Fruit fly (Drosophila melanogaster) whole organism, embryonic: ENCODE results near the gene CG44141.

Experiments used
- Aef1 ChIP-seq: fragments of 200-800 bp; sonication (Bioruptor generic); IDR thresholded peaks from 3 replicates; pipeline ENCODE4 v1.3.6; 2022; ENCODE audit warnings: missing biosample characterization, missing genetic modification characterization
- BEAF-32 ChIP-seq: fragments of 200-800 bp; sonication (Bioruptor generic); optimal IDR thresholded peaks from 3 replicates; lab custom pipeline; 2017; ENCODE audit warnings: missing biosample characterization, missing genetic modification characterization, mild to moderate bottlenecking, moderate library complexity, missing genetic modification reagents
- CG10654 ChIP-seq: fragments of 200-800 bp; sonication (Bioruptor generic); optimal IDR thresholded peaks from 2 replicates; lab custom pipeline; 2016; ENCODE audit warnings: missing biosample characterization, missing genetic modification characterization
- CG11723 ChIP-seq: fragments of 200-800 bp; sonication (Bioruptor generic); optimal IDR thresholded peaks from 2 replicates; lab custom pipeline; 2017; ENCODE audit warnings: missing biosample characterization, mild to moderate bottlenecking, missing genetic modification characterization
- CG12219 ChIP-seq: fragments of 200-800 bp; sonication (Bioruptor generic); optimal IDR thresholded peaks from 3 replicates; lab custom pipeline; 2018; ENCODE audit warnings: missing biosample characterization, mild to moderate bottlenecking, missing genetic modification characterization
- CG1529 ChIP-seq: fragments of 200-800 bp; sonication (Bioruptor generic); optimal IDR thresholded peaks from 3 replicates; lab custom pipeline; 2018; ENCODE audit warnings: missing biosample characterization, missing genetic modification characterization
- CG15514 ChIP-seq: fragments of 200-800 bp; sonication (Bioruptor generic); optimal IDR thresholded peaks from 3 replicates; lab custom pipeline; 2017; ENCODE audit warnings: missing biosample characterization, missing genetic modification characterization, mild to moderate bottlenecking, moderate library complexity, missing genetic modification reagents
- CG17328 ChIP-seq: fragments of 200-800 bp; sonication (Bioruptor generic); IDR thresholded peaks from 2 replicates; pipeline ENCODE4 v1.3.6; 2022; ENCODE audit warnings: missing biosample characterization, missing genetic modification characterization
- CG2116 ChIP-seq: fragments of 200-800 bp; sonication (Bioruptor generic); optimal IDR thresholded peaks from 3 replicates; lab custom pipeline; 2018; ENCODE audit warnings: missing biosample characterization, mild to moderate bottlenecking, missing genetic modification characterization
- CG31441 ChIP-seq: fragments of 200-800 bp; sonication (Bioruptor generic); IDR thresholded peaks from 2 replicates; pipeline ENCODE4 v1.3.6; 2022; ENCODE audit warnings: missing biosample characterization, missing genetic modification characterization
- CG3163 ChIP-seq: fragments of 200-800 bp; sonication (Bioruptor generic); optimal IDR thresholded peaks from 3 replicates; lab custom pipeline; 2016; ENCODE audit warnings: missing biosample characterization, missing genetic modification characterization
- CG3726 ChIP-seq: fragments of 200-800 bp; sonication (Bioruptor generic); IDR thresholded peaks from 3 replicates; pipeline ENCODE4, ENCODE4 v1.3.6; 2022; ENCODE audit warnings: missing biosample characterization, missing genetic modification characterization
- CG4282 ChIP-seq: fragments of 200-800 bp; sonication (Bioruptor generic); optimal IDR thresholded peaks from 2 replicates; lab custom pipeline; 2016; ENCODE audit warnings: missing biosample characterization, missing genetic modification characterization
- CG4328 ChIP-seq: fragments of 200-800 bp; sonication (Bioruptor generic); optimal IDR thresholded peaks from 3 replicates; lab custom pipeline; 2017; ENCODE audit warnings: missing biosample characterization, missing genetic modification reagents, missing genetic modification characterization
- CG5245 ChIP-seq: fragments of 200-800 bp; sonication (Bioruptor generic); optimal IDR thresholded peaks from 3 replicates; lab custom pipeline; 2016; ENCODE audit warnings: missing biosample characterization, missing genetic modification characterization
- CG6175 ChIP-seq: fragments of 200-800 bp; sonication (Bioruptor generic); IDR thresholded peaks from 3 replicates; pipeline ENCODE4 v1.3.6; 2022; ENCODE audit warnings: missing biosample characterization, missing genetic modification characterization
- CG6272 ChIP-seq: fragments of 200-800 bp; sonication (Bioruptor generic); IDR thresholded peaks from 2 replicates; pipeline ENCODE4 v1.3.6; 2022; ENCODE audit warnings: missing biosample characterization, missing genetic modification characterization
- CG9817 ChIP-seq: fragments of 200-800 bp; sonication (Bioruptor generic); optimal IDR thresholded peaks from 2 replicates; lab custom pipeline; 2018; ENCODE audit warnings: missing biosample characterization, mild to moderate bottlenecking, missing genetic modification characterization, moderate library complexity
- Doc2 ChIP-seq: fragments of 200-800 bp; sonication (Bioruptor generic); IDR thresholded peaks from 2 replicates; pipeline ENCODE4 v1.3.6; 2022; ENCODE audit warnings: missing biosample characterization, missing genetic modification characterization
- E2f1 ChIP-seq: fragments of 200-800 bp; sonication (Bioruptor generic); IDR thresholded peaks from 2 replicates; pipeline ENCODE4 v1.3.6; 2022; ENCODE audit warnings: missing biosample characterization, missing genetic modification characterization
- Fer3 ChIP-seq: fragments of 200-800 bp; sonication (Bioruptor generic); optimal IDR thresholded peaks from 2 replicates; lab custom pipeline; 2018; ENCODE audit warnings: missing biosample characterization, mild to moderate bottlenecking, missing genetic modification characterization, moderate library complexity
- HLHmδ ChIP-seq: fragments of 200-800 bp; sonication (Bioruptor generic); optimal IDR thresholded peaks from 2 replicates; lab custom pipeline; 2018; ENCODE audit warnings: missing biosample characterization, mild to moderate bottlenecking, missing genetic modification characterization, moderate library complexity
- Hr51 ChIP-seq, 2 experiments: fragments of 200-800 bp; sonication (Bioruptor generic); optimal IDR thresholded peaks; 2 replicates in 1 of 2; 3 replicates in 1 of 2; lab custom pipeline; 2016 to 2018; ENCODE audit warnings: missing biosample characterization in 2 of 2, missing genetic modification characterization in 2 of 2, mild to moderate bottlenecking in 1 of 2, moderate library complexity in 1 of 2
- Hr78 ChIP-seq, 2 experiments: fragments of 200-800 bp in 1 of 2; fragments of >200 bp in 1 of 2; sonication (Bioruptor generic) in 1 of 2; optimal IDR thresholded peaks; 2 replicates each; lab custom pipeline; 2017 to 2019; ENCODE audit warnings: missing biosample characterization in 2 of 2, missing genetic modification characterization in 2 of 2, mild to moderate bottlenecking in 1 of 2, moderate library complexity in 1 of 2
- Lim3 ChIP-seq: fragments of 200-800 bp; sonication (Bioruptor generic); IDR thresholded peaks from 2 replicates; pipeline ENCODE4 v1.3.6; 2022; ENCODE audit warnings: missing biosample characterization, missing genetic modification characterization
- NC2α ChIP-seq: fragments of 200-800 bp; sonication (Bioruptor generic); optimal IDR thresholded peaks from 2 replicates; lab custom pipeline; 2016; ENCODE audit warnings: missing biosample characterization, missing genetic modification characterization
- NC2β ChIP-seq: fragments of 200-800 bp; sonication (Bioruptor generic); optimal IDR thresholded peaks from 2 replicates; lab custom pipeline; 2016; ENCODE audit warnings: missing biosample characterization, missing genetic modification characterization
- NFAT ChIP-seq: fragments of 200-800 bp; sonication (Bioruptor generic); IDR thresholded peaks from 2 replicates; pipeline ENCODE4 v1.3.6; 2022; ENCODE audit warnings: missing biosample characterization, missing genetic modification characterization
- NK7.1 ChIP-seq: fragments of 200-800 bp; sonication (Bioruptor generic); optimal IDR thresholded peaks from 3 replicates; lab custom pipeline; 2016; ENCODE audit warnings: missing biosample characterization, missing genetic modification characterization
- Nf-YC ChIP-seq: fragments of 200-800 bp; optimal IDR thresholded peaks from 3 replicates; lab custom pipeline; 2019; ENCODE audit warnings: missing biosample characterization, mild to moderate bottlenecking, missing genetic modification characterization, moderate library complexity
- Trl ChIP-seq, 3 experiments: fragments of >200 bp in 2 of 3; fragments of 200-800 bp in 1 of 3; sonication (Bioruptor generic) in 1 of 3; optimal IDR thresholded peaks; 2 replicates in 1 of 3; 3 replicates in 2 of 3; lab custom pipeline; 2016 to 2017; ENCODE audit warnings: missing biosample characterization in 1 of 3, missing genetic modification characterization in 1 of 3
- Xrp1 ChIP-seq: fragments of 200-800 bp; sonication (Bioruptor generic); IDR thresholded peaks from 2 replicates; pipeline ENCODE4 v1.3.6; 2022; ENCODE audit warnings: missing biosample characterization, missing genetic modification characterization
- YL-1 ChIP-seq: fragments of 200-800 bp; sonication (Bioruptor generic); optimal IDR thresholded peaks from 3 replicates; lab custom pipeline; 2017; ENCODE audit warnings: missing biosample characterization, mild to moderate bottlenecking, missing genetic modification characterization
- chn ChIP-seq: fragments of 200-800 bp; sonication (Bioruptor generic); optimal IDR thresholded peaks from 2 replicates; lab custom pipeline; 2016; ENCODE audit warnings: missing biosample characterization, missing genetic modification characterization
- dmrt11E ChIP-seq: fragments of 200-800 bp; sonication (Bioruptor generic); optimal IDR thresholded peaks from 3 replicates; lab custom pipeline; 2018; ENCODE audit warnings: missing biosample characterization, mild to moderate bottlenecking, missing genetic modification characterization, moderate library complexity
- dysf ChIP-seq: fragments of 200-800 bp; sonication (Bioruptor generic); IDR thresholded peaks from 3 replicates; pipeline ENCODE4 v1.3.6; 2022; ENCODE audit warnings: missing biosample characterization, missing genetic modification characterization
- fd3F ChIP-seq: fragments of 200-800 bp; sonication (Bioruptor generic); optimal IDR thresholded peaks from 2 replicates; lab custom pipeline; 2018; ENCODE audit warnings: missing biosample characterization, mild to moderate bottlenecking, missing genetic modification characterization, moderate library complexity
- jigr1 ChIP-seq: fragments of 200-800 bp; sonication (Bioruptor generic); IDR thresholded peaks from 3 replicates; pipeline ENCODE4 v1.3.6; 2022; ENCODE audit warnings: missing biosample characterization, missing genetic modification characterization
- jumu ChIP-seq: fragments of 200-800 bp; sonication (Bioruptor generic); optimal IDR thresholded peaks from 3 replicates; lab custom pipeline; 2016; ENCODE audit warnings: missing biosample characterization, missing genetic modification characterization
- luna ChIP-seq: fragments of 200-800 bp; sonication (Bioruptor generic); optimal IDR thresholded peaks from 2 replicates; lab custom pipeline; 2016; ENCODE audit warnings: missing biosample characterization, missing genetic modification characterization
- nerfin-2 ChIP-seq: fragments of 200-800 bp; sonication (Bioruptor generic); IDR thresholded peaks from 2 replicates; pipeline ENCODE4 v1.3.6; 2022; ENCODE audit warnings: missing biosample characterization, missing genetic modification characterization; ENCODE audit not compliant: partially characterized antibody
- oc ChIP-seq: fragments of 200-800 bp; sonication (Bioruptor generic); optimal IDR thresholded peaks from 2 replicates; lab custom pipeline; 2018; ENCODE audit warnings: missing biosample characterization, mild to moderate bottlenecking, missing genetic modification characterization, moderate library complexity
- odd ChIP-seq: fragments of 200-800 bp; sonication (Bioruptor generic); optimal IDR thresholded peaks from 2 replicates; lab custom pipeline; 2017; ENCODE audit warnings: missing biosample characterization, mild to moderate bottlenecking, missing genetic modification characterization
- pb ChIP-seq: fragments of 200-800 bp; sonication (Bioruptor generic); optimal IDR thresholded peaks from 3 replicates; lab custom pipeline; 2016; ENCODE audit warnings: missing biosample characterization, missing genetic modification characterization
- prd ChIP-seq, 3 experiments: fragments of >200 bp in 2 of 3; fragments of 200-800 bp in 1 of 3; sonication (Bioruptor generic) in 1 of 3; optimal IDR thresholded peaks in 2 of 3; IDR thresholded peaks in 1 of 3; 2 replicates in 2 of 3; 3 replicates in 1 of 3; pipeline versions ENCODE4 v1.3.6 to Lab custom; 2017 to 2022; ENCODE audit warnings: missing biosample characterization in 1 of 3, missing genetic modification characterization in 1 of 3
- psq ChIP-seq: fragments of 200-800 bp; sonication (Bioruptor generic); optimal IDR thresholded peaks from 2 replicates; lab custom pipeline; 2017; ENCODE audit warnings: missing biosample characterization, missing genetic modification characterization
- ranshi ChIP-seq: fragments of 200-800 bp; sonication (Bioruptor generic); IDR thresholded peaks from 2 replicates; pipeline ENCODE4 v1.3.6; 2022; ENCODE audit warnings: missing biosample characterization, missing genetic modification characterization
- run ChIP-seq: fragments of 200-800 bp; sonication (Bioruptor generic); optimal IDR thresholded peaks from 3 replicates; lab custom pipeline; 2018; ENCODE audit warnings: missing biosample characterization, mild to moderate bottlenecking, missing genetic modification characterization
- slbo ChIP-seq: fragments of 200-800 bp; sonication (Bioruptor generic); IDR thresholded peaks from 2 replicates; pipeline ENCODE4 v1.3.6; 2022; ENCODE audit warnings: missing biosample characterization, missing genetic modification characterization

CG44141 gene

DNA sequence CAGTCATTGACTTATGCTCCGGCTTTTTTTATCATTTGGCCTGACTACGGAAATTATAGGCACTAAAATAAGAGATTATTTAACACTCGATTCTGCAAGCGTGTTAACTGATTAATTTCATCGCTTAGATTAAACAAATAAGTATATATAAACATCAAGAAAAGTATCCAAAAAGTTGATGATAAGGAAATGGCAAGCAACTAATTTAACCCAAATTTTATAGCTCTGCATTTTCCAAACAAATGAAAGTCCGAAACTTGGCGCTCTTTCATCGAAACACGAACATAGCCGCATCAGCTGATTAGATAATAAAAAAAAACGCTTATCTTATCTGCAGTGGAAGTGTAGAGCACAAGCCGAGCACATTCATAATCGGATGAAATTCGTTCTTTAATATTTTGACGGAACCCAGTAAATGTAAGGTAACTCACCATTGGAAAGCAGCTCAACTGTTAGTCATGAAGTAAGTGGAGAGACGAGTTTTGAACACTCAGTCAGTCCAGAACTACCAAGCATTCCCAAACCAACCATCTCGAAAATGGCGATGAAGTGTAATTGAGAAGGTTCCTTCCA lies 29.6 kb downstream of the CG44141 start, which contains the start of gene CG18480 (continued):
- TF ChIP-seq Hr78 (GFP tag; optimal IDR thresholded peaks at IDR 0.05; lab: Kevin White, UChicago) (no peak), CG15514 (peak; percentile 35), Aef1 (GFP tag; lab: Robert Waterston, UW) (no peak), ranshi (GFP tag; lab: Robert Waterston, UW) (0 out of 2 replicates have a peak, but pooled peaks have one; percentile 29), Xrp1 (GFP tag; lab: Robert Waterston, UW) (no peak), NC2β (GFP tag; lab: Kevin White, UChicago) (no peak), CG2116 (GFP tag; lab: Kevin White, UChicago) (no peak), dysf (GFP tag; lab: Robert Waterston, UW) (peak; percentile 27; the same call in 1 of the 3 replicates), jigr1 (GFP tag; lab: Robert Waterston, UW) (no peak), CG17328 (GFP tag; lab: Robert Waterston, UW) (no peak), pb (GFP tag; lab: Kevin White, UChicago) (no peak), slbo (GFP tag; lab: Robert Waterston, UW) (peak; percentile 66), luna (GFP tag; lab: Kevin White, UChicago) (no peak), CG1529 (no peak), odd (no peak), CG6272 (no peak), prd (optimal IDR thresholded peaks at IDR 0.05; lab: Kevin White, UChicago) (no peak), prd (GFP tag; IDR thresholded peaks at IDR 0.05; lab: Robert Waterston, UW) (peak; percentile 32; the same call in 1 of the 3 replicates), CG12219 (GFP tag; lab: Kevin White, UChicago) (peak; percentile 41), chn (GFP tag; lab: Kevin White, UChicago) (peak; percentile 25), CG11723 (peak; percentile 13), Fer3 (tag; lab: Kevin White, UChicago) (peak; percentile 42), fd3F (GFP tag; lab: Kevin White, UChicago) (peak; percentile 18), NFAT (GFP tag; lab: Robert Waterston, UW) (peak; percentile 56), CG6175 (GFP tag; lab: Robert Waterston, UW) (no peak), Doc2 (GFP tag; lab: Robert Waterston, UW) (no peak), CG4282 (no peak), run (no peak), dmrt11E (tag; lab: Kevin White, UChicago) (no peak), NC2α (GFP tag; lab: Kevin White, UChicago) (no peak), CG3726 (0 out of 3 replicates have a peak, but pooled peaks have one; percentile 36), Hr51 (GFP tag; optimal IDR thresholded peaks at IDR 0.05; lab: Kevin White, UChicago) (peak; percentile 11 to 36), jumu (no peak), BEAF-32 (GFP tag; lab: Kevin White, UChicago) (no peak), NK7.1 (no peak), Trl (optimal IDR thresholded peaks at IDR 0.05; lab: Kevin White, UChicago) (no peak), Trl (GFP tag; optimal IDR thresholded peaks at IDR 0.05; lab: Kevin White, UChicago) (peak; percentile 45), Nf-YC (tag; lab: Kevin White, UChicago) (no peak), nerfin-2 (GFP tag; lab: Robert Waterston, UW) (no peak), HLHmδ (GFP tag; lab: Kevin White, UChicago) (no peak), CG5245 (no peak), oc (tag; lab: Kevin White, UChicago) (no peak), psq (no peak), E2f1 (GFP tag; lab: Robert Waterston, UW) (no peak), YL-1 (GFP tag; lab: Kevin White, UChicago) (no peak), Lim3 (GFP tag; lab: Robert Waterston, UW) (no peak), CG31441 (no peak; the same call in 1 of the 2 replicates), CG4328 (no peak), CG3163 (peak; percentile 32), CG10654 (peak; percentile 7), CG9817 (peak; percentile 54)
